Fruit fly (Drosophila melanogaster) S2 (cell line): Measurements from ENCODE around the gene Jhbp3.

ENCODE experiments used
- CG8478 ChIP-seq: fragments of >200 bp; optimal IDR thresholded peaks from 2 replicates; lab custom pipeline; 2018
- CTCF ChIP-seq, 2 experiments: fragments of >200 bp; optimal IDR thresholded peaks; 2 replicates each; lab custom pipeline; 2018

- TF ChIP-seq CG8478 (lab: Kevin White, UChicago) (no peak), CTCF (optimal IDR thresholded peaks at IDR 0.05; lab: Kevin White, UChicago) (no peak)
Measured at dm6 chr3R:4987408-4987807, 32.4 kb upstream of the Jhbp3 start.
